Worm (Caenorhabditis elegans): ENCODE measurements around the gene D1086.10.

- no peak for TF ChIP-seq nhr-10 (tag; optimal IDR thresholded peaks at IDR 0.05)
- TF ChIP-seq nhr-111 (GFP tag; optimal IDR thresholded peaks at IDR 0.05) = no peak
- no peak for TF ChIP-seq egl-27 (tag; optimal IDR thresholded peaks at IDR 0.05)
- TF ChIP-seq lir-3 (tag; optimal IDR thresholded peaks at IDR 0.05) = no peak
Measured at ce11 chrV:14082453-14082852, at the start of gene D1086.10.

Data from whole organism, L4 larva.